Worm (Caenorhabditis elegans) whole organism, late embryonic: ENCODE measurements around the gene F44F4.15.

Experiments
- C08G9.2 ChIP-seq: sonication (generic microtip); optimal IDR thresholded peaks from 2 replicates; lab custom pipeline; 2016; ENCODE audit warnings: mild to moderate bottlenecking, missing genetic modification characterization, moderate library complexity, missing compliant biosample characterization
- C38D4.7 ChIP-seq: fragments of 200-800 bp; sonication (Bioruptor generic); optimal IDR thresholded peaks from 2 replicates; lab custom pipeline; 2018; ENCODE audit warnings: mild to moderate bottlenecking, missing genetic modification characterization, moderate library complexity, missing compliant biosample characterization
- F13H6.1 ChIP-seq: sonication (generic microtip); optimal IDR thresholded peaks from 2 replicates; lab custom pipeline; 2016; ENCODE audit warnings: missing genetic modification characterization, missing compliant biosample characterization
- K02D7.2 ChIP-seq: sonication (generic microtip); optimal IDR thresholded peaks from 2 replicates; lab custom pipeline; 2017; ENCODE audit warnings: mild to moderate bottlenecking, missing genetic modification characterization, missing compliant biosample characterization
- K09A11.1 ChIP-seq: sonication (generic microtip); optimal IDR thresholded peaks from 2 replicates; lab custom pipeline; 2017; ENCODE audit warnings: antibody characterized with exemption, mild to moderate bottlenecking, missing genetic modification characterization, missing compliant biosample characterization; ENCODE audit not compliant: insufficient read depth
- T23F11.4 ChIP-seq: fragments of 200-800 bp; sonication (Bioruptor generic); optimal IDR thresholded peaks from 2 replicates; lab custom pipeline; 2018; ENCODE audit warnings: mild to moderate bottlenecking, missing genetic modification characterization, missing compliant biosample characterization
- Y22D7AL.16 ChIP-seq: sonication (generic microtip); optimal IDR thresholded peaks from 2 replicates; lab custom pipeline; 2016; ENCODE audit warnings: missing genetic modification characterization, missing compliant biosample characterization
- ama-1 ChIP-seq: fragments of 150-350 bp; optimal IDR thresholded peaks from 2 replicates; lab custom pipeline; 2014
- ceh-14 ChIP-seq: sonication (generic microtip); optimal IDR thresholded peaks from 2 replicates; lab custom pipeline; 2016; ENCODE audit warnings: missing genotype, missing genetic modification characterization, missing compliant biosample characterization
- ceh-19 ChIP-seq: fragments of 200-800 bp; sonication (Bioruptor generic); optimal IDR thresholded peaks from 2 replicates; lab custom pipeline; 2018; ENCODE audit warnings: mild to moderate bottlenecking, missing genetic modification characterization, missing compliant biosample characterization
- ceh-22 ChIP-seq: sonication (generic microtip); optimal IDR thresholded peaks from 2 replicates; lab custom pipeline; 2017; ENCODE audit warnings: missing biosample characterization, missing genetic modification characterization
- ceh-31 ChIP-seq: sonication (generic microtip); optimal IDR thresholded peaks from 2 replicates; lab custom pipeline; 2016; ENCODE audit warnings: missing genetic modification characterization, missing compliant biosample characterization
- ceh-6 ChIP-seq: fragments of 200-800 bp; sonication (Bioruptor generic); optimal IDR thresholded peaks from 2 replicates; lab custom pipeline; 2018; ENCODE audit warnings: mild to moderate bottlenecking, missing genetic modification characterization, missing compliant biosample characterization
- dmd-4 ChIP-seq: sonication (generic microtip); optimal IDR thresholded peaks from 2 replicates; lab custom pipeline; 2016; ENCODE audit warnings: borderline replicate concordance, missing genetic modification characterization, missing compliant biosample characterization
- dve-1 ChIP-seq: sonication (generic microtip); optimal IDR thresholded peaks from 2 replicates; lab custom pipeline; 2017; ENCODE audit warnings: antibody characterized with exemption, mild to moderate bottlenecking, missing genetic modification characterization, missing compliant biosample characterization
- elt-2 ChIP-seq: sonication (generic microtip); optimal IDR thresholded peaks from 2 replicates; lab custom pipeline; 2016; ENCODE audit warnings: missing genetic modification reagents, missing genetic modification characterization, missing compliant biosample characterization
- ets-4 ChIP-seq: sonication (generic microtip); optimal IDR thresholded peaks from 2 replicates; lab custom pipeline; 2016; ENCODE audit warnings: missing genetic modification characterization, missing compliant biosample characterization
- eyg-1 ChIP-seq: sonication (generic microtip); optimal IDR thresholded peaks from 2 replicates; lab custom pipeline; 2016; ENCODE audit warnings: missing genotype, missing genetic modification characterization, missing compliant biosample characterization
- hlh-13 ChIP-seq: fragments of 200-800 bp; sonication (Bioruptor generic); optimal IDR thresholded peaks from 2 replicates; lab custom pipeline; 2018; ENCODE audit warnings: mild to moderate bottlenecking, missing genetic modification characterization, missing compliant biosample characterization
- hlh-30 ChIP-seq: sonication (generic microtip); optimal IDR thresholded peaks from 2 replicates; lab custom pipeline; 2017; ENCODE audit warnings: antibody characterized with exemption, missing genetic modification characterization, missing compliant biosample characterization; ENCODE audit not compliant: insufficient read depth
- hlh-8 ChIP-seq: sonication (generic microtip); optimal IDR thresholded peaks from 2 replicates; lab custom pipeline; 2016; ENCODE audit warnings: missing genotype, missing genetic modification characterization, missing compliant biosample characterization
- lim-6 ChIP-seq: sonication (generic microtip); optimal IDR thresholded peaks from 2 replicates; lab custom pipeline; 2016; ENCODE audit warnings: missing genetic modification characterization, missing compliant biosample characterization
- nfya-1 ChIP-seq: sonication (generic microtip); optimal IDR thresholded peaks from 2 replicates; lab custom pipeline; 2017; ENCODE audit warnings: missing genetic modification characterization, mild to moderate bottlenecking, missing compliant biosample characterization, antibody characterized with exemption, moderate library complexity
- npax-4 ChIP-seq: sonication (generic microtip); optimal IDR thresholded peaks from 2 replicates; lab custom pipeline; 2016; ENCODE audit warnings: missing genetic modification characterization, missing compliant biosample characterization
- pag-3 ChIP-seq: sonication (generic microtip); optimal IDR thresholded peaks from 2 replicates; lab custom pipeline; 2016; ENCODE audit warnings: missing compliant biosample characterization, missing genetic modification characterization, borderline replicate concordance
- pat-9 ChIP-seq: fragments of 200-800 bp; sonication (Bioruptor generic); optimal IDR thresholded peaks from 2 replicates; lab custom pipeline; 2018; ENCODE audit warnings: mild to moderate bottlenecking, missing genetic modification characterization, moderate library complexity, missing compliant biosample characterization
- pha-2 ChIP-seq: sonication (generic microtip); optimal IDR thresholded peaks from 2 replicates; lab custom pipeline; 2017; ENCODE audit warnings: mild to moderate bottlenecking, missing genetic modification characterization, missing compliant biosample characterization
- pqm-1 ChIP-seq: sonication (generic microtip); optimal IDR thresholded peaks from 2 replicates; lab custom pipeline; 2016; ENCODE audit warnings: missing genetic modification characterization, missing compliant biosample characterization
- sdc-2 ChIP-seq: sonication (generic microtip); optimal IDR thresholded peaks from 2 replicates; lab custom pipeline; 2016; ENCODE audit warnings: missing genotype, missing genetic modification characterization, missing compliant biosample characterization
- sox-2 ChIP-seq: fragments of 200-800 bp; sonication (Bioruptor generic); IDR thresholded peaks from 2 replicates; pipeline ENCODE4 v1.3.6; 2022; ENCODE audit warnings: missing genetic modification reagents, missing genetic modification characterization, missing compliant biosample characterization
- tbx-2 ChIP-seq: sonication (generic microtip); optimal IDR thresholded peaks from 2 replicates; lab custom pipeline; 2016; ENCODE audit warnings: missing genetic modification characterization, missing compliant biosample characterization
- tbx-7 ChIP-seq: sonication (generic microtip); optimal IDR thresholded peaks from 2 replicates; lab custom pipeline; 2016; ENCODE audit warnings: missing genotype, missing genetic modification characterization, missing compliant biosample characterization
- unc-55 ChIP-seq: sonication (generic microtip); optimal IDR thresholded peaks from 2 replicates; lab custom pipeline; 2017; ENCODE audit warnings: missing biosample characterization, missing genetic modification reagents, missing genetic modification characterization

F44F4.15 gene

ce11 chrII:10880625-10881024 is 33.8 kb upstream of the F44F4.15 start, which contains the start of gene lurp-1:
Gene lurp-1, plus strand, starts transcription at chrII:10880925.
- TF ChIP-seq dmd-4 (no peak), eyg-1 (no peak), unc-55 (no peak), tbx-7 (tag; lab: Kevin White, UChicago) (no peak), F13H6.1 (tag; lab: Kevin White, UChicago) (no peak), ceh-22 (no peak), tbx-2 (tag; lab: Kevin White, UChicago) (no peak)

ce11 chrII:10884396-10884795 is 30.1 kb upstream of the F44F4.15 start, which contains the start of gene egg-3:
Gene egg-3, minus strand, starts transcription at chrII:10884441.
- TF ChIP-seq dve-1 (tag; lab: Kevin White, UChicago) = no peak
- no peak for TF ChIP-seq F13H6.1 (tag; lab: Kevin White, UChicago)
- TF ChIP-seq T23F11.4 = no peak
- TF ChIP-seq C38D4.7 (GFP tag; lab: Kevin White, UChicago) = no peak
- TF ChIP-seq K09A11.1 (tag; lab: Kevin White, UChicago) = no peak
- no peak for TF ChIP-seq ama-1 (lab: Kevin White, UChicago)
- no peak for TF ChIP-seq ceh-14 (tag; lab: Kevin White, UChicago)
- no peak for TF ChIP-seq ets-4
- no peak for TF ChIP-seq sdc-2
- TF ChIP-seq Y22D7AL.16 = no peak
- TF ChIP-seq elt-2 (tag; lab: Kevin White, UChicago) = no peak
- TF ChIP-seq pqm-1 (tag; lab: Kevin White, UChicago) = no peak
- no peak for TF ChIP-seq nfya-1
- TF ChIP-seq pha-2 (tag; lab: Kevin White, UChicago) = no peak
- no peak for TF ChIP-seq npax-4 (tag; lab: Kevin White, UChicago)
- TF ChIP-seq ceh-6 (GFP tag; lab: Kevin White, UChicago) = no peak
- TF ChIP-seq hlh-8 (tag; lab: Kevin White, UChicago) = no peak

- TF ChIP-seq dve-1 (tag; lab: Kevin White, UChicago) = no peak
- TF ChIP-seq lim-6 (tag; lab: Kevin White, UChicago) = no peak
- TF ChIP-seq hlh-30 (tag; lab: Kevin White, UChicago) = no peak
- TF ChIP-seq pha-2 (tag; lab: Kevin White, UChicago) = no peak
- TF ChIP-seq pag-3 = no peak
- no peak for TF ChIP-seq T23F11.4
- no peak for TF ChIP-seq K02D7.2 (tag; lab: Kevin White, UChicago)
- TF ChIP-seq tbx-7 (tag; lab: Kevin White, UChicago) = no peak
- TF ChIP-seq eyg-1 = no peak
- TF ChIP-seq sox-2 (GFP tag; lab: Robert Waterston, UW) = no peak
- no peak for TF ChIP-seq C08G9.2
- TF ChIP-seq unc-55 = no peak
- TF ChIP-seq ceh-31 (tag; lab: Kevin White, UChicago) = no peak
- TF ChIP-seq ceh-19 = no peak
- TF ChIP-seq, all 69 proteins: peak for 0
Observed at ce11 chrII:10885250-10885649, 29.2 kb upstream of the F44F4.15 start.

ce11 chrII:10885868-10886514 is 28.5 kb upstream of the F44F4.15 start, which contains the start of gene F44F4.3:
Gene F44F4.3, minus strand, starts transcription at chrII:10885918.
- TF ChIP-seq sox-2 (GFP tag; lab: Robert Waterston, UW) (no peak), ets-4 (no peak), tbx-7 (tag; lab: Kevin White, UChicago) (no peak)
- TF ChIP-seq, all 69 proteins: peak for 0

- no peak for TF ChIP-seq pat-9 (tag; lab: Kevin White, UChicago)
- TF ChIP-seq pqm-1 (tag; lab: Kevin White, UChicago) = no peak
- TF ChIP-seq hlh-13 (GFP tag; lab: Kevin White, UChicago) = no peak
- no peak for TF ChIP-seq K02D7.2 (tag; lab: Kevin White, UChicago)
- no peak for TF ChIP-seq hlh-8 (tag; lab: Kevin White, UChicago)
Observed at ce11 chrII:10887097-10887496, 27.4 kb upstream of the F44F4.15 start.
